Worm (Caenorhabditis elegans): ENCODE results near the gene acer-1.

Gene acer-1

DNA sequence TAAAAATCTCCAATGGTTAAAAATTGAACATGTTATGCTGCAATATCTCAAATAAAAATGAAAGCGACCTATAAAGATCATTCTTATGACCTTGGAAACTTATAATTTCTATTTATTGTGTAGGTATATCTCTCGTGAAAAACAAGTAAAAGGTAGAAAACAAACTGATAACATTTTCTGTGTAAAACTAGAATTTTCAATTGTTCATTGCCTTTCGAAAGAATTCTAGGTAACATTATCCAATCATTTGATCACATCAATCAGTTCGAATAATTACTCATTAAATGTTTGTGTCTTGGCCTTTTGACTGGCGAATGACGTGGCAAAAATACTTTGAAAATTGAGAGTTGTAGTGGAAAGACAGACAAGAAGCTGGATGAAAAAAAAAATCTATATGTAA is 12.3 kb downstream of the acer-1 start:
- TF ChIP-seq nhr-102 (tag; optimal IDR thresholded peaks at IDR 0.05) (no peak), pha-4 (GFP tag; IDR thresholded peaks at IDR 0.05) (no peak), pha-4 (tag; optimal IDR thresholded peaks at IDR 0.05) (no peak), tra-1 (GFP tag; IDR thresholded peaks at IDR 0.05) (no peak), daf-8 (GFP tag; IDR thresholded peaks at IDR 0.05) (no peak), nhr-237 (tag; optimal IDR thresholded peaks at IDR 0.05) (no peak), nhr-25 (tag; optimal IDR thresholded peaks at IDR 0.05; ENCODE audit: borderline replicate concordance, insufficient read depth) (no peak), mes-2 (tag; optimal IDR thresholded peaks at IDR 0.05; ENCODE audit: poor library complexity, severe bottlenecking) (no peak), nhr-28 (tag; optimal IDR thresholded peaks at IDR 0.05) (peak; percentile 26), fos-1 (tag; optimal IDR thresholded peaks at IDR 0.05) (no peak)

DNA sequence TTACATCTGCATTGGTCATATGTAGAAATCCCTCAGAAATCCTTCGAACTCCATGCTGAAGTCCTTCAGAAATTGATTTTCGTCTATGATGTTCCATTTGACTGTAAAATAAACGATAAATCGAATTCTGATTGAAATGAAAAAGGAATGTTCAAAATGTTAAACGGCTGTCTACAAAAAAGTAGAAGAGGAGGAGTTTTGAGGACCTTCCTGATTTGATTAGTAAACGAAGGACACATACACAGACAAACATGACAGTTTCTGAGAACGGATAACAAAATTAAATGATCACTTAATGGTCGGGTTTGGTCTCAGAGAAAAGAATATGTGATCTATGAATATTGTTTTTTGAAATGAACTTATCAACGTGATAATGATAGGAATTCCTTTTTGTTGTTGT is 13.2 kb downstream of the acer-1 start, which contains the start of gene slc-36.5:
Gene slc-36.5 (minus strand): TSS at position 101 of the 400 bp plus-strand sequence.
- TF ChIP-seq unc-130 (GFP tag; optimal IDR thresholded peaks at IDR 0.05): no peak
- no peak for TF ChIP-seq arid-1 (GFP tag; conservative IDR thresholded peaks at IDR 0.05)
- TF ChIP-seq nhr-42 (GFP tag; IDR thresholded peaks at IDR 0.05): no peak
- no peak for TF ChIP-seq daf-12 (tag; optimal IDR thresholded peaks at IDR 0.05)
- TF ChIP-seq nhr-11 (tag; optimal IDR thresholded peaks at IDR 0.05): no peak
- no peak for TF ChIP-seq T26A8.4 (GFP tag; IDR thresholded peaks at IDR 0.05)
- TF ChIP-seq daf-16 (GFP tag; optimal IDR thresholded peaks at IDR 0.05): no peak
- no peak for TF ChIP-seq daf-16 (tag; optimal IDR thresholded peaks at IDR 0.05)
- no peak for TF ChIP-seq Y105C5A.15 (GFP tag; IDR thresholded peaks at IDR 0.05)
- TF ChIP-seq dmd-6 (GFP tag; IDR thresholded peaks at IDR 0.05): no peak
- TF ChIP-seq rbr-2 (tag; optimal IDR thresholded peaks at IDR 0.05): no peak
- TF ChIP-seq zfp-2 (tag; optimal IDR thresholded peaks at IDR 0.05): no peak
- no peak for TF ChIP-seq jun-1 (tag; optimal IDR thresholded peaks at IDR 0.05)
- no peak for TF ChIP-seq tra-1 (GFP tag; IDR thresholded peaks at IDR 0.05)
- no peak for TF ChIP-seq nhr-102 (tag; optimal IDR thresholded peaks at IDR 0.05)
- TF ChIP-seq vab-7 (GFP tag; IDR thresholded peaks at IDR 0.05): no peak
- TF ChIP-seq dpl-1 (GFP tag; optimal IDR thresholded peaks at IDR 0.05): no peak
- TF ChIP-seq ZK546.5 (tag; optimal IDR thresholded peaks at IDR 0.05): no peak

DNA sequence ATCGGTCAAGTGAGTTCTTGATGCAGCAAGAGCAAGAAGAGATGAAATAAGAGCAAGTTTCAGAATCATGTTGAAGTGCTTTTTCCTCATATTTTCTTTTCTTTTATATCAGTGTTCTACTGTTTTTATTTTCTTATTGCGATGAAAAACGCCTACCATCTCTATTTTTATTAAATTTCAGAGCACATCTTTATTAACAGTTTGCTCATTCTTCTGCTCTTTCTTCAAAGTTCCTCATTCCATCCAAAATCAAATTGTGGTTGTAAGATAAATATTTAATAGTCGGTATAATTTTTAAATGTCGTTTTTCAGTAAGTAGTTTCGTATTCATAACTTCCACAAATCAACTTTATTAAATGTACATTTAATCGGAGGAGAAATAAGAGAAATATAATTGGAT is 17.7 kb downstream of the acer-1 start, which contains the start of gene C44B7.5:
Gene C44B7.5 (minus strand): TSS at position 101 of the 400 bp plus-strand sequence.
- TF ChIP-seq daf-12 (tag; optimal IDR thresholded peaks at IDR 0.05) (no peak), nhr-237 (tag; optimal IDR thresholded peaks at IDR 0.05) (no peak), mxl-2 (GFP tag; conservative IDR thresholded peaks at IDR 0.05) (no peak)

DNA sequence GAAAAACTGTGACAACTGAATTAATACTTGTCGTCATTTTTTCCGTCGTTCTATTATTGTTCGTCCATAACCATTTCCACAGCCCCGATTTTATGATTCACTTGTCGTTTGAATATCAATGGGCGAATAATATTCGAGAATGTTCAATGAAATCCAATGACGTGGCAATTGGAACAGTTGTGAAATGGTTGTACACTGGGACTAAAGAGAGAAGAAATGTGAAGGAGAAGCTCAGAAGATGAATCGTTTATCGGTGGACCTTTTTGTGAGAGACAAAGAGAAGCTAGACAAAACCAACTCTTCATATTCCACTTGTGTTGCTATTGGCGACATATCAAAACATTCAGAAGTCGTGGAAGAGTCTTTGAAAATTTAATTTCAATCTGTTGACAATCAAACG is 19.4 kb downstream of the acer-1 start, which contains the start of gene clhm-1:
Gene clhm-1 (minus strand): TSS at position 207 of the 400 bp plus-strand sequence.
- TF ChIP-seq fos-1 (tag; optimal IDR thresholded peaks at IDR 0.05) (no peak), egl-27 (tag; optimal IDR thresholded peaks at IDR 0.05) (no peak), Y105C5A.15 (GFP tag; IDR thresholded peaks at IDR 0.05) (no peak), daf-16 (GFP tag; optimal IDR thresholded peaks at IDR 0.05) (peak in 1 of 2 experiments; percentile 21), daf-16 (tag; optimal IDR thresholded peaks at IDR 0.05) (no peak)

DNA sequence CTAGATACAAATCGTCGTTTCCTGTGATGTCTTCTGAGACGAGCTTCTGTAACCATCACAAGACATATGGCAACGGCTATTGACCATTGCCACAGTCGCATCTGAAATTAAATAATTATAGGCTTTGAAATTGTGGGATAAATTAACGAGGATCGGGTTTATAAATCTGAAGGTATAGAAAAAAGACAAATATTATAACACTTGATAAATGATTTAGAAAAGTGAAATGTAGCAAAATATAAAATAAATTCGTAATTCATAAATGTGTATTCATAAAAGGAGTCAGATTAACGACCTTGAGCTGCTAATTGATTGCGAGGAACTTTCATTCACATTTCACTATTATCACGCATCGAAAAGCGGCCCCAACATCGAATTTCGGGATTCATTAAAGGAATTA is 26.5 kb downstream of the acer-1 start, which contains the start of gene aff-1:
Gene aff-1 (minus strand): TSS at position 101 of the 400 bp plus-strand sequence.
- TF ChIP-seq zfp-2 (tag; optimal IDR thresholded peaks at IDR 0.05) (no peak), sdz-12 (GFP tag; optimal IDR thresholded peaks at IDR 0.05) (no peak), rbr-2 (tag; optimal IDR thresholded peaks at IDR 0.05) (no peak), nhr-42 (GFP tag; IDR thresholded peaks at IDR 0.05) (no peak), nhr-76 (tag; optimal IDR thresholded peaks at IDR 0.05) (no peak)

DNA sequence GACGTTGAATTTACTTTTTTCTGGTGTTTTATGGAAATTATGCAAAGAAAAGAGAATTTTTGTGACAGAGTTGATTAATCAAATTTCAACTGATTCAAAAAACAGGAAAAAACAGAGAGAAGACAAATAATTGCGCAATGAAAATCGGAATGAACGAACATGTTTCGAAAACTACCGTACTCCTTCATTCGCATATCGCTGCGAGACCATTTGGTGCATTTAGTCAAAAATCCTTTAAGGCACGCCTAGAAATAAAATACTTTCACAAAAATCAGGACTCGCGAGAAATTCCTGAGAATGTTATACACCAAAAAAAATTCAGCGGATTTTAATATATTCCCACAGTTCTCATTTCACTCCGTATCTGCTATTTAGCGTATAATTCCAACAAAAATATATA is 30.2 kb downstream of the acer-1 start:
- TF ChIP-seq zfp-2 (tag; optimal IDR thresholded peaks at IDR 0.05) (no peak), ceh-32 (tag; optimal IDR thresholded peaks at IDR 0.05; ENCODE audit: poor library complexity) (no peak), Y5F2A.4 (GFP tag; optimal IDR thresholded peaks at IDR 0.05) (no peak), mdl-1 (tag; optimal IDR thresholded peaks at IDR 0.05) (no peak), gei-8 (GFP tag; optimal IDR thresholded peaks at IDR 0.05) (no peak), nhr-11 (tag; optimal IDR thresholded peaks at IDR 0.05) (no peak), T26A8.4 (GFP tag; IDR thresholded peaks at IDR 0.05) (no peak), ZK337.2 (GFP tag; IDR thresholded peaks at IDR 0.05) (no peak), mxl-2 (GFP tag; conservative IDR thresholded peaks at IDR 0.05) (no peak), fos-1 (tag; optimal IDR thresholded peaks at IDR 0.05) (no peak), jun-1 (tag; optimal IDR thresholded peaks at IDR 0.05) (no peak), unc-39 (tag; optimal IDR thresholded peaks at IDR 0.05) (no peak), spr-3 (GFP tag; optimal IDR thresholded peaks at IDR 0.05) (no peak), aly-2 (tag; optimal IDR thresholded peaks at IDR 0.05) (no peak), snpc-1.2 (GFP tag; IDR thresholded peaks at IDR 0.05) (no peak)

Data from whole organism, L4 larva.